Worm (Caenorhabditis elegans) whole organism, young adult: ENCODE measurements around the gene C14F11.7.

Experiments used
- B0261.1 ChIP-seq: sonication (generic microtip); optimal IDR thresholded peaks from 2 replicates; lab custom pipeline; 2016; ENCODE audit warnings: mild to moderate bottlenecking, missing genetic modification characterization, moderate library complexity, missing compliant biosample characterization
- B0336.3 ChIP-seq: fragments of 200-800 bp; sonication (Bioruptor generic); IDR thresholded peaks from 2 replicates; pipeline ENCODE4 v1.3.6; 2022; ENCODE audit warnings: missing genetic modification characterization, missing compliant biosample characterization
- F10E7.11 ChIP-seq: sonication (generic microtip); optimal IDR thresholded peaks from 2 replicates; lab custom pipeline; 2017; ENCODE audit warnings: mild to moderate bottlenecking, missing genetic modification characterization, moderate library complexity, missing compliant biosample characterization
- F22D6.2 ChIP-seq: sonication (generic microtip); optimal IDR thresholded peaks from 2 replicates; lab custom pipeline; 2016; ENCODE audit warnings: mild to moderate bottlenecking, missing genetic modification characterization, missing compliant biosample characterization
- F39B2.1 ChIP-seq: fragments of 200-800 bp; sonication (Bioruptor generic); IDR thresholded peaks from 2 replicates; pipeline ENCODE4 v1.3.6; 2022; ENCODE audit warnings: missing genetic modification reagents, missing genetic modification characterization, missing compliant biosample characterization
- F49E8.2 ChIP-seq: sonication (generic microtip); optimal IDR thresholded peaks from 3 replicates; lab custom pipeline; 2017; ENCODE audit warnings: missing genetic modification characterization, mild to moderate bottlenecking, missing compliant biosample characterization, antibody characterized with exemption, moderate library complexity; ENCODE audit not compliant: insufficient read depth
- F52B5.7 ChIP-seq: sonication (generic microtip); optimal IDR thresholded peaks from 2 replicates; lab custom pipeline; 2016; ENCODE audit warnings: mild to moderate bottlenecking, missing genetic modification characterization, missing compliant biosample characterization
- Y56A3A.18 ChIP-seq: fragments of 200-800 bp; sonication (Bioruptor generic); IDR thresholded peaks from 2 replicates; pipeline ENCODE4 v1.3.6; 2022; ENCODE audit warnings: missing genetic modification reagents, missing genetic modification characterization, missing compliant biosample characterization
- Y79H2A.3 ChIP-seq: fragments of 200-800 bp; sonication (Bioruptor generic); conservative IDR thresholded peaks from 2 replicates; pipeline ENCODE4 v1.3.6; 2022; ENCODE audit warnings: missing genetic modification reagents, missing genetic modification characterization, missing compliant biosample characterization
- akir-1 ChIP-seq: fragments of 200-800 bp; sonication (Bioruptor generic); optimal IDR thresholded peaks from 2 replicates; lab custom pipeline; 2018; ENCODE audit warnings: mild to moderate bottlenecking, missing genetic modification characterization, moderate library complexity, missing compliant biosample characterization
- ama-1 ChIP-seq, 3 experiments: fragments of 150-350 bp in 1 of 3; sonication (generic microtip) in 2 of 3; optimal IDR thresholded peaks; 2 replicates each; lab custom pipeline; 2014 to 2018; ENCODE audit warnings: missing biosample characterization in 2 of 3, missing genetic modification characterization in 2 of 3, missing genetic modification reagents in 2 of 3
- aptf-3 ChIP-seq: fragments of 200-800 bp; sonication (Bioruptor generic); IDR thresholded peaks from 2 replicates; pipeline ENCODE4 v1.3.6; 2022; ENCODE audit warnings: missing genetic modification characterization, missing compliant biosample characterization
- attf-5 ChIP-seq: fragments of 200-800 bp; sonication (Bioruptor generic); optimal IDR thresholded peaks from 2 replicates; lab custom pipeline; 2018; ENCODE audit warnings: mild to moderate bottlenecking, missing genetic modification characterization, missing compliant biosample characterization
- cebp-1 ChIP-seq, 2 experiments: fragments of 200-800 bp in 1 of 2; sonication (Bioruptor generic) in 1 of 2; sonication (generic microtip) in 1 of 2; IDR thresholded peaks in 1 of 2; optimal IDR thresholded peaks in 1 of 2; 2 replicates each; pipeline versions ENCODE4 v1.3.6 to Lab custom; 2017 to 2022; ENCODE audit warnings: missing compliant biosample characterization in 2 of 2, missing genetic modification characterization in 2 of 2, mild to moderate bottlenecking in 1 of 2, missing genetic modification reagents in 1 of 2, moderate library complexity in 1 of 2
- ceh-40 ChIP-seq: fragments of 200-800 bp; sonication (Bioruptor generic); IDR thresholded peaks from 2 replicates; pipeline ENCODE4 v1.3.6; 2022; ENCODE audit warnings: missing genetic modification characterization, missing compliant biosample characterization
- ceh-91 ChIP-seq: fragments of 200-800 bp; sonication (Bioruptor generic); IDR thresholded peaks from 2 replicates; pipeline ENCODE4 v1.3.6; 2022; ENCODE audit warnings: missing genetic modification reagents, missing genetic modification characterization, missing compliant biosample characterization
- egl-18 ChIP-seq: fragments of 200-800 bp; sonication (Bioruptor generic); IDR thresholded peaks from 2 replicates; pipeline ENCODE4 v1.3.6; 2022; ENCODE audit warnings: missing genetic modification reagents, missing genetic modification characterization, missing compliant biosample characterization
- egl-44 ChIP-seq: fragments of 200-800 bp; sonication (Bioruptor generic); IDR thresholded peaks from 2 replicates; pipeline ENCODE4 v1.3.6; 2022; ENCODE audit warnings: missing genetic modification reagents, missing genetic modification characterization, missing compliant biosample characterization
- ekl-4 ChIP-seq: fragments of 200-800 bp; sonication (Bioruptor generic); IDR thresholded peaks from 2 replicates; pipeline ENCODE4 v1.3.6; 2022; ENCODE audit warnings: missing genetic modification reagents, missing genetic modification characterization, missing compliant biosample characterization
- ets-4 ChIP-seq: fragments of 200-800 bp; sonication (Bioruptor generic); optimal IDR thresholded peaks from 2 replicates; lab custom pipeline; 2018; ENCODE audit warnings: mild to moderate bottlenecking, missing genetic modification characterization, missing compliant biosample characterization
- him-1 ChIP-seq: sonication (generic microtip); optimal IDR thresholded peaks from 2 replicates; lab custom pipeline; 2016; ENCODE audit warnings: missing genotype, missing genetic modification reagents, missing genetic modification characterization, missing compliant biosample characterization
- hlh-12 ChIP-seq: sonication (generic microtip); optimal IDR thresholded peaks from 2 replicates; lab custom pipeline; 2016; ENCODE audit warnings: missing genetic modification characterization, missing compliant biosample characterization
- hmg-1.2 ChIP-seq: fragments of 200-800 bp; sonication (Bioruptor generic); IDR thresholded peaks from 2 replicates; pipeline ENCODE4 v1.3.6; 2022; ENCODE audit warnings: missing genetic modification reagents, missing genetic modification characterization, missing compliant biosample characterization
- hsf-1 ChIP-seq: fragments of 200-800 bp; sonication (Bioruptor generic); IDR thresholded peaks from 2 replicates; pipeline ENCODE4 v1.3.6; 2022; ENCODE audit warnings: missing genetic modification reagents, missing genetic modification characterization, missing compliant biosample characterization
- lag-1 ChIP-seq: fragments of 200-800 bp; sonication (Bioruptor generic); IDR thresholded peaks from 2 replicates; pipeline ENCODE4 v1.3.6; 2022; ENCODE audit warnings: missing genetic modification reagents, missing genetic modification characterization, missing compliant biosample characterization
- let-607 ChIP-seq, 2 experiments: fragments of 200-800 bp in 1 of 2; sonication (Bioruptor generic) in 1 of 2; sonication (generic microtip) in 1 of 2; optimal IDR thresholded peaks; 2 replicates each; lab custom pipeline; 2016 to 2018; ENCODE audit warnings: mild to moderate bottlenecking in 2 of 2, missing compliant biosample characterization in 2 of 2, missing genetic modification characterization in 2 of 2, moderate library complexity in 2 of 2, missing genotype in 1 of 2
- lsl-1 ChIP-seq: fragments of 200-800 bp; sonication (Bioruptor generic); optimal IDR thresholded peaks from 2 replicates; lab custom pipeline; 2018; ENCODE audit warnings: mild to moderate bottlenecking, missing genetic modification characterization, moderate library complexity, missing compliant biosample characterization
- madf-3 ChIP-seq: fragments of 200-800 bp; sonication (Bioruptor generic); IDR thresholded peaks from 2 replicates; pipeline ENCODE4 v1.3.6; 2022; ENCODE audit warnings: missing genetic modification reagents, missing genetic modification characterization, missing compliant biosample characterization
- madf-8 ChIP-seq: fragments of 200-800 bp; sonication (Bioruptor generic); conservative IDR thresholded peaks from 2 replicates; pipeline ENCODE4 v1.3.6; 2022; ENCODE audit warnings: missing genetic modification reagents, missing genetic modification characterization, missing compliant biosample characterization
- nhr-120 ChIP-seq: fragments of 200-800 bp; sonication (Bioruptor generic); IDR thresholded peaks from 2 replicates; pipeline ENCODE4 v1.3.6; 2022; ENCODE audit warnings: missing genetic modification characterization, missing compliant biosample characterization
- nhr-80 ChIP-seq: sonication (generic microtip); optimal IDR thresholded peaks from 2 replicates; lab custom pipeline; 2016; ENCODE audit warnings: missing genetic modification characterization, missing compliant biosample characterization
- pbrm-1 ChIP-seq: fragments of 200-800 bp; sonication (Bioruptor generic); IDR thresholded peaks from 2 replicates; pipeline ENCODE4 v1.3.6; 2022; ENCODE audit warnings: missing genetic modification reagents, missing genetic modification characterization, missing compliant biosample characterization
- rcor-1 ChIP-seq: fragments of 200-800 bp; sonication (Bioruptor generic); IDR thresholded peaks from 2 replicates; pipeline ENCODE4 v1.3.6; 2022; ENCODE audit warnings: missing genetic modification reagents, missing genetic modification characterization, missing compliant biosample characterization
- rec-8 ChIP-seq, 2 experiments: sonication (generic microtip); optimal IDR thresholded peaks; 2 replicates each; lab custom pipeline; 2016; ENCODE audit warnings: mild to moderate bottlenecking in 2 of 2, missing genetic modification characterization in 2 of 2, missing genetic modification reagents in 2 of 2, missing genotype in 2 of 2, missing biosample characterization in 1 of 2, missing compliant biosample characterization in 1 of 2, moderate library complexity in 1 of 2
- repo-1 ChIP-seq: sonication (generic microtip); optimal IDR thresholded peaks from 2 replicates; lab custom pipeline; 2017; ENCODE audit warnings: mild to moderate bottlenecking, missing genetic modification characterization, missing compliant biosample characterization
- snpc-1.1 ChIP-seq: sonication (generic microtip); optimal IDR thresholded peaks from 2 replicates; lab custom pipeline; 2017; ENCODE audit warnings: missing genetic modification characterization, mild to moderate bottlenecking, missing compliant biosample characterization, antibody characterized with exemption, moderate library complexity, missing genotype, missing genetic modification reagents; ENCODE audit not compliant: insufficient read depth
- snpc-1.3 ChIP-seq: sonication (generic microtip); optimal IDR thresholded peaks from 2 replicates; lab custom pipeline; 2017; ENCODE audit warnings: missing genetic modification characterization, mild to moderate bottlenecking, missing compliant biosample characterization, antibody characterized with exemption, moderate library complexity, missing genotype, missing genetic modification reagents; ENCODE audit not compliant: insufficient read depth
- snpc-3.4 ChIP-seq: sonication (generic microtip); optimal IDR thresholded peaks from 2 replicates; lab custom pipeline; 2017; ENCODE audit warnings: missing genetic modification characterization, mild to moderate bottlenecking, missing compliant biosample characterization, antibody characterized with exemption, moderate library complexity, missing genotype, missing genetic modification reagents
- tbp1 ChIP-seq: fragments of 200-800 bp; sonication (Bioruptor generic); optimal IDR thresholded peaks from 2 replicates; lab custom pipeline; 2018; ENCODE audit warnings: mild to moderate bottlenecking, missing genetic modification characterization, missing compliant biosample characterization
- tlf-1 ChIP-seq: fragments of 200-800 bp; sonication (Bioruptor generic); optimal IDR thresholded peaks from 2 replicates; lab custom pipeline; 2018; ENCODE audit warnings: mild to moderate bottlenecking, missing genetic modification characterization, missing compliant biosample characterization
- ztf-18 ChIP-seq: sonication (generic microtip); optimal IDR thresholded peaks from 2 replicates; lab custom pipeline; 2016; ENCODE audit warnings: missing genotype, mild to moderate bottlenecking, missing genetic modification characterization, missing compliant biosample characterization
- ztf-22 ChIP-seq: fragments of 200-800 bp; sonication (Bioruptor generic); optimal IDR thresholded peaks from 2 replicates; lab custom pipeline; 2018; ENCODE audit warnings: mild to moderate bottlenecking, missing genetic modification characterization, moderate library complexity, missing compliant biosample characterization
- ztf-28 ChIP-seq: fragments of 200-800 bp; sonication (Bioruptor generic); IDR thresholded peaks from 2 replicates; pipeline ENCODE4 v1.3.6; 2022; ENCODE audit warnings: missing genetic modification reagents, missing genetic modification characterization, missing compliant biosample characterization
- ztf-6 ChIP-seq: fragments of 200-800 bp; sonication (Bioruptor generic); IDR thresholded peaks from 2 replicates; pipeline ENCODE4 v1.3.6; 2022; ENCODE audit warnings: missing genetic modification reagents, missing genetic modification characterization, missing compliant biosample characterization

The C14F11.7 gene

DNA sequence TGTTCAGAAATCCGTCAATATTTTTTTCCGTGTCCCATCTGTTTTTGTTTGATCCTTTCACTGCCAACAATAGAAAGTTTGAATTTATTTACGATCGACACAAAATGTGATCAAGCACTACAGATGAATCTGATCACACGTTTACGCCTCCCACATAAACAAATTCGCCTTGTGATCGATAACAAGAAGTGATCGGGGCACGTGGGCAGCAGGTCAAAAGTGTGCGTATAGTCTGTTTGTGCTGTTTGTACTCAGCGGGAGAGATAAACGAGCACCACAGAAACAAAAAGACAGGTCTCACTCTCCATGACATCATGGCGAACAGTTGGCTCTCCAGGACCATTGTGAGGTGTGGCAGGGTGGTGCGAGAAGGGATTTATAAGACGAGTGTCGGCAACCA, 47.2 kb upstream of the C14F11.7 start (continued):
- TF ChIP-seq tlf-1 (peak; percentile 82), ama-1 (optimal IDR thresholded peaks at IDR 0.05; lab: Kevin White, UChicago) (peak; percentile 62), ama-1 (GFP tag; optimal IDR thresholded peaks at IDR 0.05; lab: Kevin White, UChicago) (no peak), aptf-3 (no peak), him-1 (tag; lab: Kevin White, UChicago) (no peak), attf-5 (GFP tag; lab: Kevin White, UChicago) (peak; percentile 34), snpc-1.3 (no peak), nhr-120 (GFP tag; lab: Robert Waterston, UW) (no peak), ekl-4 (no peak), egl-44 (peak; percentile 77), madf-3 (GFP tag; lab: Robert Waterston, UW) (no peak), ztf-22 (GFP tag; lab: Kevin White, UChicago) (peak; percentile 81), Y56A3A.18 (no peak), madf-8 (no peak), ets-4 (GFP tag; lab: Kevin White, UChicago) (peak; percentile 46), lag-1 (GFP tag; lab: Robert Waterston, UW) (no peak), ceh-91 (GFP tag; lab: Robert Waterston, UW) (no peak), snpc-3.4 (tag; lab: Kevin White, UChicago) (no peak), tbp1 (GFP tag; lab: Kevin White, UChicago) (peak; percentile 61), snpc-1.1 (tag; lab: Kevin White, UChicago) (no peak), hlh-12 (tag; lab: Kevin White, UChicago) (no peak), rec-8 (tag; optimal IDR thresholded peaks at IDR 0.05; lab: Kevin White, UChicago) (no peak), F10E7.11 (tag; lab: Kevin White, UChicago) (no peak), B0261.1 (tag; lab: Kevin White, UChicago) (no peak), F39B2.1 (GFP tag; lab: Robert Waterston, UW) (no peak), hmg-1.2 (GFP tag; lab: Robert Waterston, UW) (no peak), ztf-28 (GFP tag; lab: Robert Waterston, UW) (no peak), egl-18 (GFP tag; lab: Robert Waterston, UW) (no peak), repo-1 (tag; lab: Kevin White, UChicago) (peak; percentile 62), nhr-80 (peak; percentile 90)

DNA sequence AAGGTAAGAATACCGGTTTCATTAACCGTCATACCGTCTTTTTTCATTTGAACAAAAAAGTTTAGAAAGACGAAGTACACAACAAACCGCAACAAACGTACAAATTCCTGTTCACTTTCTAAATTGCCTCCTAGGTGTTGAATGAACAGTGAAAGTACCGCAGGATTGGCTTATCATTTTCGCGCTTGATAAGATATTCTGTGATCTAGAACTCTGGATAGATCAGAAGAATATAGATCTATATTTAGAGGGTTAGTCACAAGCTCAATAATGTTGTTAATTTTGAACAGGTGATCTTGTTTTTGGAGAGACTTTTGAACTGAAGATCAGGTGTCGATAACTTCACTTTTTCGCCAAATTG, 46.3 kb upstream of the C14F11.7 start:
- TF ChIP-seq hsf-1 (no peak), ztf-6 (GFP tag; lab: Robert Waterston, UW) (no peak), cebp-1 (GFP tag; IDR thresholded peaks at IDR 0.05; lab: Robert Waterston, UW) (no peak), cebp-1 (tag; optimal IDR thresholded peaks at IDR 0.05; lab: Kevin White, UChicago) (no peak), hlh-12 (tag; lab: Kevin White, UChicago) (no peak), egl-18 (GFP tag; lab: Robert Waterston, UW) (no peak), ztf-18 (tag; lab: Kevin White, UChicago) (no peak), Y79H2A.3 (GFP tag; lab: Robert Waterston, UW) (no peak)

DNA sequence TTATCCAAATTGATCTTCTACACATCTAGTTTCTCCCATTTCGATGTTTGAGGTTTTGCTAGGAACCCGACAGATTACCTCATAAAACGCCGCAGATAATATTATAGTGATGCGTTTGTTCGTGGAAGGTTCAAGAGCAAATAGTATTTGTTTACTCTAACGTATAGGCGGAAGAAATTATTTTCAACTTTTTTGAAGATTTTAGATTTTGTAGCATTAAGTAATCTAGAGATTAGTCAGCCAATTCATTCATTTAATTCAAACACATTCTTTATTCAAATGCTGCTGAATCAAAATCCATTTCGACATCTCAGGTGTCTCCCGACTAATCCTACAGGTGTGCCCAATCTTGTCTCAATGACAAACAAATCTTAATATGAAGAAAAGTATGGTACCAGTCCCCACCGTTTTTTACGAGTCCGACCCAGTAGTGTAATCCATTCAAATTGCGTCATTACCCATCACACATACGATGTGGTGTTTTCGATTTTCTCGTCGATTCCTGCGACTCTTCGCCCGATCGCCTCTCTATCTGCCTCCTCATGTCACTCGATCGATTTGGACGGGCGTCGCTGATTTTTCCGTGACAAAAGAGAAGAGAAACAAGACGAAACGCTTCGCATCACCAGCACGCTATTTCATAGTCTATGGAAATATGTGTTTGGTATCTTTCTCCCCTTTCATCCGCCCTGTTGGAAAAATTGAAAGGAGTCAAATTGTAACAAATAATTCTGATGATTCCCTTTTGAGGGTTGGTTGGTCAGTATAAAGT, 45.7 kb upstream of the C14F11.7 start:
- TF ChIP-seq ceh-40 (peak; percentile 53; the same call in 1 of the 2 replicates), B0336.3 (GFP tag; lab: Robert Waterston, UW) (peak; percentile 88), lag-1 (GFP tag; lab: Robert Waterston, UW) (no peak), pbrm-1 (GFP tag; lab: Robert Waterston, UW) (no peak), F49E8.2 (tag; lab: Kevin White, UChicago) (no peak), lsl-1 (no peak), nhr-120 (GFP tag; lab: Robert Waterston, UW) (no peak), F22D6.2 (tag; lab: Kevin White, UChicago) (peak; percentile 42), madf-3 (GFP tag; lab: Robert Waterston, UW) (0 out of 2 replicates have a peak, but pooled peaks have one; percentile 54), let-607 (tag; optimal IDR thresholded peaks at IDR 0.05; lab: Kevin White, UChicago) (no peak), rcor-1 (no peak; the same call in 1 of the 2 replicates), F52B5.7 (tag; lab: Kevin White, UChicago) (peak; percentile 24), akir-1 (GFP tag; lab: Kevin White, UChicago) (no peak), nhr-80 (peak; percentile 61)
